Fruit fly (Drosophila melanogaster): Measurements from ENCODE around the gene CG11109.

The CG11109 gene

dm6 chr3L:22863367-22864078, 8.5 kb upstream of the CG11109 start, which contains the start of gene CG33169 (continued):
- TF ChIP-seq CG10631 (GFP tag; optimal IDR thresholded peaks at IDR 0.05), result peak; percentile 54
- peak; percentile 44 for TF ChIP-seq Ets21C (GFP tag; optimal IDR thresholded peaks at IDR 0.05)
- no peak for TF ChIP-seq Gug (GFP tag; IDR thresholded peaks at IDR 0.05)
- TF ChIP-seq spab (GFP tag; optimal IDR thresholded peaks at IDR 0.05), result no peak
- peak; percentile 61 for TF ChIP-seq dsx (GFP tag; optimal IDR thresholded peaks at IDR 0.05; ENCODE audit: poor library complexity, severe bottlenecking)
- TF ChIP-seq lz (GFP tag; optimal IDR thresholded peaks at IDR 0.05), result peak; percentile 70
- no peak for TF ChIP-seq CG6276 (GFP tag; optimal IDR thresholded peaks at IDR 0.05)
- TF ChIP-seq CG9139 (GFP tag; optimal IDR thresholded peaks at IDR 0.05), result no peak
- peak; percentile 48 for TF ChIP-seq CG6792 (GFP tag; optimal IDR thresholded peaks at IDR 0.05)

dm6 chr3L:22864254-22865060, 7.5 kb upstream of the CG11109 start, which contains the start of gene CG33170:
CG33170 (plus strand) TSS chr3L:22864600.
- TF ChIP-seq spab (GFP tag; optimal IDR thresholded peaks at IDR 0.05) (no peak), CG9139 (GFP tag; optimal IDR thresholded peaks at IDR 0.05) (no peak), CG4318 (GFP tag; optimal IDR thresholded peaks at IDR 0.05) (no peak), CG11762 (GFP tag; optimal IDR thresholded peaks at IDR 0.05; ENCODE audit: insufficient read depth) (no peak), CG34406 (GFP tag; optimal IDR thresholded peaks at IDR 0.05) (no peak), OdsH (GFP tag; optimal IDR thresholded peaks at IDR 0.05) (no peak), ss (GFP tag; optimal IDR thresholded peaks at IDR 0.05) (peak in 1 of 2 experiments; percentile 41), CG3919 (GFP tag; optimal IDR thresholded peaks at IDR 0.05) (no peak), Ets96B (tag; optimal IDR thresholded peaks at IDR 0.05) (no peak), CG8632 (GFP tag; optimal IDR thresholded peaks at IDR 0.05) (no peak), CG1621 (tag; optimal IDR thresholded peaks at IDR 0.05) (no peak), vri (GFP tag; optimal IDR thresholded peaks at IDR 0.05) (peak; percentile 93), Eip78C (GFP tag) (peak; percentile 69), topi (GFP tag; optimal IDR thresholded peaks at IDR 0.05) (peak; percentile 8), CG31627 (GFP tag; optimal IDR thresholded peaks at IDR 0.05) (no peak), Eip75B (GFP tag; optimal IDR thresholded peaks at IDR 0.05) (no peak), eg (GFP tag; IDR thresholded peaks at IDR 0.05) (no peak), fkh (GFP tag; optimal IDR thresholded peaks at IDR 0.05) (peak; percentile 45), esn (GFP tag; optimal IDR thresholded peaks at IDR 0.05) (no peak), acj6 (GFP tag; optimal IDR thresholded peaks at IDR 0.05) (no peak), achi (GFP tag; optimal IDR thresholded peaks at IDR 0.05) (peak; percentile 77), Blimp-1 (GFP tag; optimal IDR thresholded peaks at IDR 0.05) (no peak), CG10631 (GFP tag; optimal IDR thresholded peaks at IDR 0.05) (no peak), CG8319 (GFP tag; optimal IDR thresholded peaks at IDR 0.05) (no peak), dsx (GFP tag; optimal IDR thresholded peaks at IDR 0.05; ENCODE audit: poor library complexity, severe bottlenecking) (no peak), dac (GFP tag; optimal IDR thresholded peaks at IDR 0.05) (no peak), Gug (GFP tag; IDR thresholded peaks at IDR 0.05) (no peak), svp (GFP tag) (no peak), cyc (GFP tag; optimal IDR thresholded peaks at IDR 0.05) (no peak), Hr39 (GFP tag; optimal IDR thresholded peaks at IDR 0.05) (no peak), CG6163 (GFP tag; IDR thresholded peaks at IDR 0.05) (no peak), CG32006 (GFP tag; optimal IDR thresholded peaks at IDR 0.05) (no peak), fd59A (GFP tag; optimal IDR thresholded peaks at IDR 0.05) (no peak)
